Fruit fly (Drosophila melanogaster): ENCODE results near the gene CG15046.
A peak's percentile ranks its signal among the peaks of the same experiment; 100 is the strongest.

The CG15046 gene

DNA sequence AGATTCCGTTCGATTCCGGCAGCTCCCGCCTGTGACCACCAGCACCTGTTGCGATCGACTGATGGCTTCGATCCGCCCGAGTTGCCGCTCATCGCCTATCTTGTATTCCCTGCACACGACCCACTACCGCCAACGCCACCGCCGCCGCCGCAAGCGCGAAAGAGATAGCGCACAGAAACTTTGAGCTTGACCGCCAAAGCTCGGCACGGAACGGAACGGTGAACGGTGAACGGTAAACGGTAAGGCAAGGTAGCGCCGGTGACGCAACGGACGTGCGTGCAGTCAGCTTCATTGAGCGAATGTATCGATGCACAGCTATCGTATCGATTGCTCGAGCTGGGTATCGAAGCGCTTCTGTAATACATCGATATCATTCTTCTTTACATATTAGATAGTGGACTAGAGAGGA is 22.9 kb upstream of the CG15046 start, which contains the start of gene Ggt-1:
Gene Ggt-1, minus strand, starts transcription at position 251 of the 409 bp plus-strand sequence.
- TF ChIP-seq noc (tag; optimal IDR thresholded peaks at IDR 0.05), result no peak

DNA sequence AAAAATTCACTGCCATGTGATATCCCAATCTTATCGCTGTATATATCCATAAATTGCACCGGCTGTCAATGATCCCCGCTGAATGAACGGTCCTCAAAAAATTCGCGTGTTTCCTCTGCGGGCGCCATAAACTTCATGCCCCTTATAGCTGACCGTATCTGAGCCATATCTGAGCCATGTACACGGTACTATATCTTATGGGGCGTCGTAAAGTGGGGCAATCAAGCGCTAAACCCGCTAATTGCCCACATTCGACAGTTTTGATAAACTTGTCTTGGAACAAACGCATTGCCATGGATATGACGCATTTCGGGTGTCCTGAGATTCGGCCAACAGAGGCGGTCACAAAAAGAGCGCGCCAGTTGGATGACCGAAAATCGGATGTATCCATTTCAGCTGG is 21.5 kb upstream of the CG15046 start:
- TF ChIP-seq noc (tag; optimal IDR thresholded peaks at IDR 0.05), result no peak

DNA sequence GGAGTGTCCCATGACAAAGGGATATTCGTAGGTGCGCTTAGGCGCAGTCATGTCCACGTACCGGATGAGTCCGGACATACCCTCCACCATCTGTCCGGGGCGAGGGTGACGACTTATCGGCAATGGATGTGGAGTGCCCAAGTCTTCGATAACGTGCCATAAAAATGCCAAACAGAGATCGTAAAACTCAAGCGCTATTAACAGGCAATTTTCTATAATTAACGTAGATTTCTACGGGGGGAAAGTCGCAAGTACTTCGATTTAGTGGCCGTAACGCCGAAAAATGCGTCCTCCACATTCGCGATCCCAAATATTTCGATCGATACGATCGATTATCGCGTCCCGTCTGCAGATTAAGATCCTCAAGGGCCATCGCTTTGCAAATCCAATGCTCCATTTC is 20.0 kb upstream of the CG15046 start:
- no peak for TF ChIP-seq noc (tag; optimal IDR thresholded peaks at IDR 0.05)

DNA sequence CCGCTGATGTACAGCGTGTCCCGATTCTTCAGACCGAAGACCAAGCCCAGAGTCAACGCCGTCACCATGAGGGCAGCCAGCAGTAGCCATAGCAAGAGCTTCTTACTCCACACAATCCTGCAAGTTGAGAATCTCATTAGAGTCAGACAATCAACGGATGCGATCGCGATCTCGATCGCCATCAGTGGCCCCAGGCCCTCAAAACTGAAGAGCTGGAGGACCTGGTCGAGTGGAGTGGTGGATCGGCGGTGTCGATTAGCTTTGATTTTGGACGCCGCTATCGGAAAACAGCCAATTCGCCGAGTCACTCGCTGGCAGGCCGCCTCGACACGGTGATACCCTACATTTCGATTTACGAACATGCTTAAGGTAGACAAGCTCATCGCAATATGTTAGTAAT is 19.1 kb upstream of the CG15046 start:
- no peak for TF ChIP-seq noc (tag; optimal IDR thresholded peaks at IDR 0.05)

dm6 chrX:18506639-18507528 is 17.5 kb upstream of the CG15046 start:
- no peak for TF ChIP-seq noc (tag; optimal IDR thresholded peaks at IDR 0.05)

dm6 chrX:18504948-18505597 is 15.7 kb upstream of the CG15046 start, which contains the start of gene Wnt5:
Wnt5 (minus strand) TSS chrX:18505405.
- TF ChIP-seq noc (tag; optimal IDR thresholded peaks at IDR 0.05), result no peak

- TF ChIP-seq noc (tag; optimal IDR thresholded peaks at IDR 0.05), result no peak
These were observed 10.3 kb upstream of the CG15046 start, which contains the start of the genes Pgant7 and Xrcc2 for dm6 chrX:18499679-18500187. Pgant7 (minus strand) TSS chrX:18499986. Xrcc2 (plus strand) TSS chrX:18500127.

DNA sequence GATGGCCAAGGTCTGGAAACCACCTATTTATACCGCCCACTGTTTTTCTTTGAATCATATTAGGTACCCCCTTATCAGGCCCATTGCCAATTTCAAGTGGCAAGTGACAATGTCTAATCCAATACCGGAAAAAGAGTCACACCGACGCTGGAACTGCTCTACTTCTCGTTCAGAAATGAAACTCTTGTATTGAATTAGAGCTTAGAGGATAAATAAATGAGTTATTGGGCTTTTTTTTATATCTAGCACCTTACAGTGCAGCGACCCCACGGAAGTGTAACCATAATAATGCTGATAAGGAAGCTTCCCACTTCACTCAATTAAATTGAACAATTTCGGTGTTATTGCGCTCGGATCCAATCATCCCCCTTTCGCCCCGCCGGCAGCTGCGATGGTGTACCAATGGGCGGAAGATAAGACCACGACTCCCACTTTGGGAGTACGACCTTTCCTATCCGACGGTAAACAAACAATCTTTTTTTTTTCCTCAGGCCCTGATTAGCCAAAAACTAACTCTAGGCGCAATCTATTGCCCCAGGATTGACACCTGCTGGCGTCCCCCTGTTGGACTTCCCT is 4.8 kb upstream of the CG15046 start, which contains the start of gene CG15043:
Gene CG15043, minus strand, starts transcription at position 4 of the 576 bp plus-strand sequence.
- TF ChIP-seq noc (tag; optimal IDR thresholded peaks at IDR 0.05), result peak; percentile 62

dm6 chrX:18491941-18492340 is 2.5 kb upstream of the CG15046 start, which contains the start of gene CG15044:
CG15044 (minus strand) TSS chrX:18492006.
- no peak for TF ChIP-seq noc (tag; optimal IDR thresholded peaks at IDR 0.05)

DNA sequence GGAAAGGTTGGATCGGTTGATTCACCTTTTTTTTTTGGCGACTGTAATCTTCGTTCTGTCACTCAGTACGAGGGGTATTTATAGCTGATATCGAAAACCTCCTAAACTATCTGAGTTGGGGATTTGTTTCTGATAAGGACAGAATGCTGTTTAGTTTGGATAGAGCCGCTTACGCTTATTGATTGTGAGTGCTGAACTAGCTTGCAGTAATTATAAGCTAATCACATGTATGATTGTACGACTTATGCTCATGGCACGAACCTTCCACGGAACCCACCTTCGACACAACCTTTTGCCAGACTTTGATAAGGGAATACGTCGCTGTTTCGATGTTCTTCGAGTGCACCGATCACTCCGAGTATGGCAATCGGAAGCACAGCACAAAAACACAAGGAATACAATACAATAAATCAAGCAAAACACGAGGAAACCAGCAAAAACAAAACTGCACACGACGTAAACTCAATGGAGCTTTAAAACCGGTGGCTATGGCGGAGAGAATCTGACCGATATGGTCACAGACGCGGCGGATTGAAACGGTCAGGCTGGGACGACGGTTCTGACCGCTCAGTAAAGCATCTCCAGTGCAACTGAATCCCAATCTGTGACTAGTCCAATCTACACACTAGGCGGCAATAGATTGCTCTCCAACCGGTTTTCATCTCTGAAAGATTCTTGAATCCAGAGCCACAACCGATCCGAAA is 2.9 kb downstream of the CG15046 start, which contains the start of gene psh:
Gene psh, minus strand, starts transcription at position 566 of the 704 bp plus-strand sequence.
- TF ChIP-seq noc (tag; optimal IDR thresholded peaks at IDR 0.05), result no peak

DNA sequence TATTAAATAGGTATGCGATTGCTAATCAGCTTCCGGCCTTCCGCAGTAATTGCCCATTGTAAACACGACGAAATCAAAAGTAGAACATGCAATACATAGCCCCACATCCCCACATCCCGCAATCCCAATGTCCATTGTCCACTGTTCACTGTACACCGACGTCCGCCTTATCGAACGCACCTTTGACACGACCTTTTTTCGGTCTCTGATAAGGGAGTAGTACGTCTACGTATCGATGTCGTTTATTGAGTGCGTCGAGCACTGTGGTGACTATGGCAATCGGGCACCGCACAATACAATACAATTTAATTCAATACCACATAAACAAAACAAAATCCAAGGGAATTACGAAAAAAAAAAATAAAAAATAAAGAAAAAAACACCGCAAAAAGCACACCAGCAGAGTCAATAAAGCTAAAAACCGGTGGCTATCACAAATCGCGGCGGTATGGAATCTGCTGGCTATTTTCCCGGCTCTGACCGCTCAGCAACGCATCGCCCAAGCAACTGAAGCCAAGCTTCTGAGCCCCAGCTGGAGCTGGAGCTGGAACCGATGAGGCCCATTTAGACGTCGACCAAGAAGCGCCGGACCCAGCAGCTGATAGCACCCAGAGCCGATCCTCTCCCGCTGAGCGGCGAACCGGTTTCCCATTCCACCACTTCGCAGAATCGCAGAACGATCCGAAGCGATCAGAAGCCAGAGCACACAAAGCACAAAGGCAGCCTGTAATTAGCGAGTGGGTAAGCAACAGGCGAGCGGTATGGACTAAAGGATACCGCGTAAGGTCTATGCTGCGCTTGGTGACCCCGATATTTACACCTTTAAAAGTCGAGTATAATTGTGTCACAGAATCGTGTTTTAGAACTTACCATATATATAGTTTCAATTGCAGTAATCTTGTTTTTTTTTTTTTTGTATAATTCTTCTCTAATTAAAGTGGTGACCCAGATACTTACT is 5.9 kb downstream of the CG15046 start, which contains the start of gene Hayan:
Gene Hayan, minus strand, starts transcription at position 512 of the 958 bp plus-strand sequence.
- TF ChIP-seq noc (tag; optimal IDR thresholded peaks at IDR 0.05), result no peak

DNA sequence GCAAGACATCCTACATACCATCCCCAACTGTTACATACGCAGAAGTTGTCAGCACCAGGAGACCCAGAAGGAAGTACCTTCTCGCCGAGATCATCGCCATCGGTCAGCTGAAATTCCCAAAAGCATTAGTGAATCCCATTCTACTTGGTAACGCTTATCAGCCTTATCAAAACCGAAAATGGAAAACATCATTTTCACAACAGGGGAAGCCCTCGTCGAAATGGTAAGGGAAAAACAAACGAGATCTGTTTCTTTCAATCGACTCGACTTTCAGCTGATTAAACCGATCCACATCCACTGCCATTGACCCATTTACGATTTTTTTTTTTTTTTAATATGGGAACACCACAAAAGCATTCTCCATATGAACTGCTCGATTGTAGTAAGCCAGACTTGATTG is 6.9 kb downstream of the CG15046 start:
- TF ChIP-seq noc (tag; optimal IDR thresholded peaks at IDR 0.05), result no peak

DNA sequence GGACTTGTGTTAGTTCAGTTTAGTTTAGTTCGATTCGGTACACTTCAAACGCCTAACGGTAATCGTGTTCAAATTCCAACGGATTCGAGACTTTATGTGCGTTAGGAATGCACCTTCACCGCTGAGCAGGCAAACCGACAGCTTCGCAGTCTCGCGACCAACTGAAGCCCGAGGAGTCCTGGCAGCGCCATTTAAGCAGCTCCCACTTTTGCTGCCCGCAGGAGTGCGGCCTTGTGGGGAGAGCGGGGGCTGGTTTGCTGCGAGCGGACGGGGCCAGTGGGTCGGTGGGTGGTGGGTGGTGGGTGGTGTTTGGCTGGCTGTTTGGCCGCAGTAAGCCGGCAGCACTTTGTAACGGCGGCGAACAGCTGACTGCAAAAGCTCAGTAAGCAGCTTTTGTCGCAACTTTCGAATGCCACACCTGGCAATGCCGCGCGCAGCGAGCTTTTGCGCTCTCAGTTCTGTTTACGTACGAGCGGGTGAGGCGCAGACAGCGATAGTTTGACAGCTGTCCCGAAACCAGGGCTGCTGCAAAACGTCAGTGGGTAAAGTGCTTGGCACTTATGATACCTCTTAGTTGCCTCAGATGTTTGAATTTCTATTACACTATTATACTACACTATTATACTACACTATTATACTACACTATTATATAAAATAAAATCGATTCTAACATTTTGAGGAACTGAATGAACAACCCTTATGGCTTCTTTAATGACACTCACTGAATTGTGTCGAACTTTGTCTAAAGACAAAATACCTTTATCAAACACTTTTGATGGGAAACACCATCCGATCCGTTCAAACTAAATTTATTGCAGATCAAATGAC is 9.9 kb downstream of the CG15046 start, which contains the start of gene CG32547:
Gene CG32547, minus strand, starts transcription at position 181 of the 828 bp plus-strand sequence.
- TF ChIP-seq noc (tag; optimal IDR thresholded peaks at IDR 0.05), result no peak

All from whole organism, larva.